Fruit fly (Drosophila melanogaster) whole organism, wandering third instar larva: ENCODE data around the gene CkIIalpha-i3.
A peak's percentile ranks its signal among the peaks of the same experiment; 100 is the strongest.

Experiments used
- Abd-B ChIP-seq: fragments of >200 bp; optimal IDR thresholded peaks from 2 replicates; lab custom pipeline; 2017; ENCODE audit warnings: missing biosample characterization, missing genetic modification characterization
- CG9705 ChIP-seq: fragments of 200-800 bp; sonication (Bioruptor generic); optimal IDR thresholded peaks from 2 replicates; lab custom pipeline; 2018; ENCODE audit warnings: missing biosample characterization, mild to moderate bottlenecking, missing genetic modification characterization
- CrebA ChIP-seq: fragments of 200-800 bp; sonication (Bioruptor generic); optimal IDR thresholded peaks from 2 replicates; lab custom pipeline; 2016; ENCODE audit warnings: missing biosample characterization, mild to moderate bottlenecking, missing genetic modification characterization, borderline replicate concordance
- Dfd ChIP-seq: fragments of >200 bp; optimal IDR thresholded peaks from 2 replicates; lab custom pipeline; 2017; ENCODE audit warnings: missing biosample characterization, missing genetic modification characterization
- GATAd ChIP-seq: sonication (Bioruptor generic); optimal IDR thresholded peaks from 2 replicates; lab custom pipeline; 2016; ENCODE audit warnings: missing biosample characterization, missing genetic modification characterization
- Mio ChIP-seq: sonication (Bioruptor generic); optimal IDR thresholded peaks from 2 replicates; lab custom pipeline; 2016; ENCODE audit warnings: missing biosample characterization, missing genetic modification characterization
- OdsH ChIP-seq: fragments of 200-800 bp; sonication (Bioruptor generic); optimal IDR thresholded peaks from 2 replicates; lab custom pipeline; 2016; ENCODE audit warnings: missing biosample characterization, mild to moderate bottlenecking, missing genetic modification characterization
- Sp1 ChIP-seq: fragments of 200-800 bp; sonication (Bioruptor generic); optimal IDR thresholded peaks from 3 replicates; lab custom pipeline; 2019; ENCODE audit warnings: missing biosample characterization, mild to moderate bottlenecking, missing genetic modification characterization, moderate library complexity
- dl ChIP-seq, 2 experiments: fragments of 175-275, 200-275 bp in 1 of 2; fragments of 200-275 bp in 1 of 2; sonication (Bioruptor generic); optimal IDR thresholded peaks; lab custom pipeline; 2018; ENCODE audit warnings: mild to moderate bottlenecking in 2 of 2, missing biosample characterization in 2 of 2, missing genetic modification characterization in 2 of 2, moderate library complexity in 2 of 2; ENCODE audit not compliant: partially characterized antibody in 2 of 2, insufficient read depth in 1 of 2
- foxo ChIP-seq, 2 experiments: fragments of 200-800 bp; sonication (Bioruptor generic); optimal IDR thresholded peaks; 2 replicates in 1 of 2; 3 replicates in 1 of 2; lab custom pipeline; 2016 to 2017; ENCODE audit warnings: missing biosample characterization in 2 of 2, missing genetic modification characterization in 2 of 2
- psq ChIP-seq: fragments of 200-800 bp; sonication (Bioruptor generic); optimal IDR thresholded peaks from 3 replicates; lab custom pipeline; 2017; ENCODE audit warnings: missing biosample characterization, mild to moderate bottlenecking, missing genetic modification characterization, moderate library complexity
- usp ChIP-seq: fragments of >200 bp; optimal IDR thresholded peaks from 2 replicates; lab custom pipeline; 2017; ENCODE audit warnings: missing biosample characterization, missing genetic modification characterization
- woc ChIP-seq: sonication (Bioruptor generic); optimal IDR thresholded peaks from 2 replicates; lab custom pipeline; 2016; ENCODE audit warnings: missing biosample characterization, mild to moderate bottlenecking, missing genetic modification characterization

dm6 chr3L:738523-739356 is 28.3 kb upstream of the CkIIalpha-i3 start:
- TF ChIP-seq woc (GFP tag; lab: Kevin White, UChicago) (no peak), OdsH (peak; percentile 95), psq (GFP tag; lab: Kevin White, UChicago) (peak; percentile 92), Mio (GFP tag; lab: Kevin White, UChicago) (no peak), Sp1 (peak; percentile 96), Dfd (GFP tag; lab: Kevin White, UChicago) (peak; percentile 64), GATAd (GFP tag; lab: Kevin White, UChicago) (peak; percentile 86), dl (GFP tag; optimal IDR thresholded peaks at IDR 0.05; lab: Kevin White, UChicago; ENCODE audit: insufficient read depth in 1 of 2, partially characterized antibody in 2 of 2) (peak; percentile 89 to 90), Abd-B (GFP tag; lab: Kevin White, UChicago) (no peak), CG9705 (GFP tag; lab: Kevin White, UChicago) (peak; percentile 86), usp (no peak), CrebA (GFP tag; lab: Kevin White, UChicago) (peak; percentile 43), foxo (GFP tag; optimal IDR thresholded peaks at IDR 0.05; lab: Kevin White, UChicago) (peak in 1 of 2 experiments; percentile 95)
